Worm (Caenorhabditis elegans) whole organism, early embryonic: Measurements from ENCODE around the gene E01G4.5.

Source experiments
- ama-1 ChIP-seq: fragments of 150-350 bp; optimal IDR thresholded peaks from 2 replicates; lab custom pipeline; 2014
- tbx-11 ChIP-seq: fragments of 200-800 bp; sonication (Bioruptor generic); IDR thresholded peaks from 2 replicates; pipeline ENCODE4 v1.3.6; 2022; ENCODE audit warnings: missing genetic modification characterization, missing compliant biosample characterization

DNA sequence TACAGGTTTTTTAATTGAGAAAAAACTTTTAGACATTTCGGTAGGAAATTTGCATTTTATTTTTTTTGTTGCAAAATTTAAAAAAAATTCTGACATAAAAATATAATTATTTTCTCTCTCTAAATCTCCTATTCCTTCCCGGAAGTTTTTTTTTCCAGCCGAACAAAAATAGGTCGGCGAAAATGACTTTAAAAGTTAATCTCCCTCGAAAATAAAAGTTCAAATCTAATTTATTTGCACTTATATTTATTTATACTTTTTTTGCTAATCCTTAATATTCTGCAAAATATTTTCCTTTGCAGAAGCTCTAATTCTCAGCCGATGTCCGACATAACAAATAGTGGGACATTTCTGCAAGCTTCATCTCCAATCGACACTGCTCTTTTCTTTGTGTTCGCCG is 29.4 kb downstream of the E01G4.5 start, which contains the start of gene F45H10.5:
- TF ChIP-seq ama-1 (lab: Kevin White, UChicago) = no peak
- TF ChIP-seq tbx-11 (GFP tag; lab: Robert Waterston, UW) = no peak
